Worm (Caenorhabditis elegans) whole organism, L2 larva: ENCODE results near the gene memi-3.
"Not testable (repeated sequence)": the region's sequence is repeated elsewhere in the genome, so short reads cannot be mapped to it uniquely, and the experiment has no call there.

Experiments used
- F13H6.1 ChIP-seq: sonication (generic microtip); optimal IDR thresholded peaks from 2 replicates; lab custom pipeline; 2016; ENCODE audit warnings: missing genetic modification characterization, missing compliant biosample characterization
- Y55F3AM.14 ChIP-seq: fragments of 200-800 bp; sonication (Bioruptor generic); optimal IDR thresholded peaks from 2 replicates; lab custom pipeline; 2018; ENCODE audit warnings: mild to moderate bottlenecking, missing genetic modification characterization, missing compliant biosample characterization
- alr-1 ChIP-seq: fragments of 150-350 bp; optimal IDR thresholded peaks from 2 replicates; lab custom pipeline; 2014; ENCODE audit warnings: missing biosample characterization, missing genetic modification characterization
- ama-1 ChIP-seq: fragments of 150-350 bp; optimal IDR thresholded peaks from 2 replicates; lab custom pipeline; 2018; ENCODE audit warnings: inconsistent platforms
- ceh-82 ChIP-seq: fragments of 150-350 bp; optimal IDR thresholded peaks from 2 replicates; lab custom pipeline; 2014; ENCODE audit warnings: missing biosample characterization, missing genetic modification characterization
- dmd-4 ChIP-seq: sonication (generic microtip); optimal IDR thresholded peaks from 2 replicates; lab custom pipeline; 2017; ENCODE audit warnings: missing biosample characterization, missing genetic modification characterization
- elt-1 ChIP-seq: fragments of 150-350 bp; optimal IDR thresholded peaks from 2 replicates; lab custom pipeline; 2014; ENCODE audit warnings: missing biosample characterization, missing genetic modification characterization
- elt-3 ChIP-seq: sonication (generic microtip); optimal IDR thresholded peaks from 2 replicates; lab custom pipeline; 2017; ENCODE audit warnings: missing biosample characterization, missing genetic modification characterization
- fos-1 ChIP-seq: fragments of 150-350 bp; optimal IDR thresholded peaks from 2 replicates; lab custom pipeline; 2014; ENCODE audit warnings: missing biosample characterization, missing genetic modification characterization
- gmeb-1 ChIP-seq: fragments of 150-350 bp; optimal IDR thresholded peaks from 2 replicates; lab custom pipeline; 2014; ENCODE audit warnings: missing biosample characterization, missing genetic modification characterization
- lin-11 ChIP-seq: fragments of 150-350 bp; sonication (generic microtip); optimal IDR thresholded peaks from 2 replicates; lab custom pipeline; 2014; ENCODE audit warnings: missing biosample characterization, missing genetic modification characterization, inconsistent platforms, mixed read lengths
- lin-13 ChIP-seq: fragments of 150-350 bp; optimal IDR thresholded peaks from 2 replicates; lab custom pipeline; 2014; ENCODE audit warnings: missing biosample characterization, missing genetic modification reagents, missing genetic modification characterization
- lin-39 ChIP-seq: fragments of 150-350 bp; optimal IDR thresholded peaks from 2 replicates; lab custom pipeline; 2014; ENCODE audit warnings: missing biosample characterization, missing genetic modification reagents, missing genetic modification characterization
- mbf-1 ChIP-seq: sonication (generic microtip); optimal IDR thresholded peaks from 2 replicates; lab custom pipeline; 2017; ENCODE audit warnings: missing biosample characterization, missing genetic modification characterization
- nhr-10 ChIP-seq: sonication (generic microtip); optimal IDR thresholded peaks from 2 replicates; lab custom pipeline; 2017; ENCODE audit warnings: missing biosample characterization, missing genetic modification characterization
- nhr-12 ChIP-seq: fragments of 150-350 bp; optimal IDR thresholded peaks from 2 replicates; lab custom pipeline; 2014; ENCODE audit warnings: missing biosample characterization, missing genetic modification characterization
- nhr-129 ChIP-seq: fragments of 150-350 bp; optimal IDR thresholded peaks from 2 replicates; lab custom pipeline; 2014; ENCODE audit warnings: missing biosample characterization, missing genetic modification characterization
- nhr-21 ChIP-seq: fragments of 150-350 bp; optimal IDR thresholded peaks from 2 replicates; lab custom pipeline; 2014; ENCODE audit warnings: missing biosample characterization, missing genetic modification characterization
- nhr-23 ChIP-seq: fragments of 150-350 bp; optimal IDR thresholded peaks from 2 replicates; lab custom pipeline; 2014; ENCODE audit warnings: missing biosample characterization, missing genetic modification reagents, missing genetic modification characterization
- nhr-237 ChIP-seq: fragments of 150-350 bp; optimal IDR thresholded peaks from 2 replicates; lab custom pipeline; 2014; ENCODE audit warnings: missing biosample characterization, missing genetic modification characterization
- nhr-25 ChIP-seq: fragments of 150-350 bp; sonication (generic microtip); optimal IDR thresholded peaks from 3 replicates; lab custom pipeline; 2014; ENCODE audit warnings: missing biosample characterization, missing genetic modification characterization
- nhr-6 ChIP-seq: fragments of 150-350 bp; optimal IDR thresholded peaks from 2 replicates; lab custom pipeline; 2014; ENCODE audit warnings: missing biosample characterization, missing genetic modification characterization
- sem-4 ChIP-seq: fragments of 150-350 bp; optimal IDR thresholded peaks from 2 replicates; lab custom pipeline; 2014; ENCODE audit warnings: missing biosample characterization, missing genetic modification reagents, missing genetic modification characterization
- skn-1 ChIP-seq: sonication (generic microtip); optimal IDR thresholded peaks from 2 replicates; lab custom pipeline; 2017; ENCODE audit warnings: missing biosample characterization, missing genetic modification characterization
- sma-3 ChIP-seq: sonication (generic microtip); optimal IDR thresholded peaks from 2 replicates; lab custom pipeline; 2016; ENCODE audit warnings: missing genetic modification reagents, missing genetic modification characterization, missing compliant biosample characterization
- sma-9 ChIP-seq, 2 experiments: fragments of 150-350 bp in 1 of 2; sonication (generic microtip) in 1 of 2; optimal IDR thresholded peaks; 2 replicates each; lab custom pipeline; 2014 to 2016; ENCODE audit warnings: missing genetic modification characterization in 2 of 2, mild to moderate bottlenecking in 1 of 2, missing biosample characterization in 1 of 2, missing compliant biosample characterization in 1 of 2, missing genetic modification reagents in 1 of 2, moderate library complexity in 1 of 2
- snpc-4 ChIP-seq: fragments of 150-350 bp; optimal IDR thresholded peaks from 2 replicates; lab custom pipeline; 2014; ENCODE audit warnings: missing biosample characterization, missing genetic modification characterization
- unc-55 ChIP-seq: fragments of 150-350 bp; sonication (generic microtip); optimal IDR thresholded peaks from 3 replicates; lab custom pipeline; 2014; ENCODE audit warnings: missing biosample characterization, missing genetic modification reagents, missing genetic modification characterization
- unc-62 ChIP-seq: fragments of 150-350 bp; optimal IDR thresholded peaks from 2 replicates; lab custom pipeline; 2014; ENCODE audit warnings: missing biosample characterization, missing genetic modification reagents, missing genetic modification characterization
- zag-1 ChIP-seq: fragments of 150-350 bp; optimal IDR thresholded peaks from 2 replicates; lab custom pipeline; 2014; ENCODE audit warnings: missing biosample characterization, missing genetic modification characterization
- ztf-1 ChIP-seq: fragments of 200-800 bp; sonication (Bioruptor generic); conservative IDR thresholded peaks from 2 replicates; pipeline ENCODE4 v1.3.6; 2022; ENCODE audit warnings: missing genetic modification characterization, missing compliant biosample characterization
- ztf-11 ChIP-seq: sonication (generic microtip); optimal IDR thresholded peaks from 2 replicates; lab custom pipeline; 2017; ENCODE audit warnings: missing biosample characterization, missing genetic modification characterization
- ztf-4 ChIP-seq: fragments of 150-350 bp; optimal IDR thresholded peaks from 2 replicates; lab custom pipeline; 2014; ENCODE audit warnings: missing biosample characterization, missing genetic modification characterization

Gene memi-3

ce11 chrIV:11433709-11434108, 30.6 kb upstream of the memi-3 start (continued):
- TF ChIP-seq ztf-4 (tag; lab: Kevin White, UChicago) (peak; percentile 55), gmeb-1 (tag; lab: Kevin White, UChicago) (peak; percentile 73), sma-9 (GFP tag; optimal IDR thresholded peaks at IDR 0.05; lab: Kevin White, UChicago) (peak; percentile 53), sma-9 (tag; optimal IDR thresholded peaks at IDR 0.05; lab: Kevin White, UChicago) (no peak), ceh-82 (tag; lab: Kevin White, UChicago) (no peak), sma-3 (peak; percentile 31)

DNA sequence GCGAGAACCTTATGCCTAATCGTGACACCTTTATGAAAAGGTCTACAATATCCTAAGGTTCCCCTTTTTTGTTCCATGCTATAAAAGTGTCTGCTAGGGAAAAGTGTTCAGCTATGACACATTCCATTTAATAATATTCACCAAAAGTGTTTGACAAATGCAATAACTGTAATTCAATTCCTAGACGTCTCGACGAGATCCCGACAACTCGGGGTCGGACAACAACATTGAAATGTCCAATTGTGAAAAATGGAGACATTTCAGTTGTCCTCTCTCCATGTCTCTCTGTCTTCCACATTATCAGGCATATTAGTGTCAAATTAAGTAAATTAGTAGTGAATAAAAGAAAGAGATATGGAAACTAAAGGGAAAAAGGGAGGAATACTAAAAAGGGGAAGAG, 28.3 kb upstream of the memi-3 start:
- no peak for TF ChIP-seq unc-62
- TF ChIP-seq, all 48 proteins: peak for 0

DNA sequence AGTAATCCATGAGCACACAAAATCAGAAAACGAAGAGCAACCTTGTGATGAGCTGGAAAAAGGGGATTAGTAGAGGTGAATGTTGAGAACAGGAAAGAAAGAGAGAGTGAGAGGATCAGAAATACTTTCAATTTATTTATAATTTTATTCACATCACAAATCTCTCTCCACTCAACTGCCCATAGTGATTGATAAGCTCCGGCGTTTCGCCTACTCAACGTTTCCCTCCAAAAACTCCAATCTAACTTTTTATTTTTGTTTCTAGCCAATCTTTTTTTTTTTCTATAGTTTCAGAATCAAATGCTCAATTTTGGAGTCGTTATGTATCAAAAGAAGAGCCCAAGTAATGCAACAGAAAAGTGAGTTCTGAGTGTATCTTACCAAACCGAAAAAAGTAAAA, 22.3 kb upstream of the memi-3 start, which contains the start of gene kin-4:
kin-4 (plus strand) TSS at position 301 of the 400 bp plus-strand sequence.
- TF ChIP-seq elt-1 = no peak
- TF ChIP-seq nhr-10 (tag; lab: Kevin White, UChicago) = no peak
- TF ChIP-seq elt-3 (tag; lab: Kevin White, UChicago) = no peak
- no peak for TF ChIP-seq nhr-129 (tag; lab: Kevin White, UChicago)
- no peak for TF ChIP-seq nhr-25 (tag; lab: Kevin White, UChicago)
- TF ChIP-seq gmeb-1 (tag; lab: Kevin White, UChicago) = no peak
- TF ChIP-seq ama-1 (lab: Kevin White, UChicago) = no peak
- no peak for TF ChIP-seq nhr-6 (tag; lab: Kevin White, UChicago)
- no peak for TF ChIP-seq ztf-1 (GFP tag; lab: Robert Waterston, UW)
- TF ChIP-seq zag-1 = no peak
- TF ChIP-seq, all 48 proteins: peak for 0

DNA sequence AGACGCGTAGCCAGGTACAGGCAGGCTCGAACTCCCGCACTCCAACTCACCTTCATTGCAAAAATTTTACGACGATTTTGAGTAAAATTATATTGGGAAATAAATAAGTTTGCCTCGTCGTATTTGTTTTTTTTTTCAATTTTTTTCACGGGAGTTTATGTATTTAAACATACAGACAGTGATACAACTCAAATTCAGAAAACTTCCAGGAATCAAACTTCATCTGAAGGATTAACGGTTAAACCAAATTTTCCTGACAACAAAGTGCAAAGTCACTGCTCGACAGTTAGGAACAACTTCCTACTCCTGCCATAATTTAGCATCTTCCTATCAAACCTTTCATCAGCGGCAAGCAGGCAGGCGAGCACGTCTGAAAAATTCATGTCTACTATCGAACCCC, 21.7 kb upstream of the memi-3 start, which contains the start of gene F22B3.8:
F22B3.8 (minus strand) TSS at position 101 of the 400 bp plus-strand sequence.
- TF ChIP-seq gmeb-1 (tag; lab: Kevin White, UChicago) (no peak), snpc-4 (tag; lab: Kevin White, UChicago) (no peak), skn-1 (tag; lab: Kevin White, UChicago) (no peak), lin-11 (no peak), alr-1 (tag; lab: Kevin White, UChicago) (no peak), dmd-4 (tag; lab: Kevin White, UChicago) (no peak), ztf-11 (tag; lab: Kevin White, UChicago) (no peak), nhr-23 (tag; lab: Kevin White, UChicago) (no peak), fos-1 (tag; lab: Kevin White, UChicago) (no peak), elt-3 (tag; lab: Kevin White, UChicago) (no peak), nhr-12 (tag; lab: Kevin White, UChicago) (no peak), sem-4 (tag; lab: Kevin White, UChicago) (no peak), zag-1 (no peak), sma-9 (GFP tag; optimal IDR thresholded peaks at IDR 0.05; lab: Kevin White, UChicago) (no peak), sma-9 (tag; optimal IDR thresholded peaks at IDR 0.05; lab: Kevin White, UChicago) (no peak), elt-1 (no peak), lin-13 (no peak), nhr-6 (tag; lab: Kevin White, UChicago) (no peak), nhr-21 (no peak), lin-39 (tag; lab: Kevin White, UChicago) (no peak), mbf-1 (tag; lab: Kevin White, UChicago) (no peak)

DNA sequence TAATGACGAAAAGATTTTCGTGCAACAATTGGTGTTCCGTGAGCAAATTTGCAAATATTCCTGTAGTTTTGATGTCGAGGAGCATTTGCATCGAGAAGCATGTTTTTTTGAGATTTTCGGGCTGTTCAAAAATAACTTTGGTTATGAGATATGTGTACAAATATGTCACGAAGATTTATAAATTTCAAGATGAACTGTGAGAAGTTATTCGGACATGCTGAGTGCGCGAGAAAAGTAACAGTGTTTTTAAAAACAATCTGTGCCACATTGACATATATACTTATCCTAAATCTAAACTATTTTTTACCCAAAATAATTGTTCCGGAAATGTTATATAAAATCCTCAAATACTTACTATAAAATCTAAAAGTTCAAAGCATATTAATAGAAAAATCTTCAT, 18.6 kb upstream of the memi-3 start, which contains the start of gene F22B3.7:
F22B3.7 (minus strand) TSS at position 101 of the 400 bp plus-strand sequence.
- TF ChIP-seq unc-55 (GFP tag; lab: Kevin White, UChicago) = no peak
- TF ChIP-seq F13H6.1 = no peak
- no peak for TF ChIP-seq elt-1
- no peak for TF ChIP-seq unc-62
- TF ChIP-seq ztf-11 (tag; lab: Kevin White, UChicago) = no peak
- no peak for TF ChIP-seq Y55F3AM.14 (GFP tag; lab: Kevin White, UChicago)
- TF ChIP-seq, all 48 proteins: peak for 0

DNA sequence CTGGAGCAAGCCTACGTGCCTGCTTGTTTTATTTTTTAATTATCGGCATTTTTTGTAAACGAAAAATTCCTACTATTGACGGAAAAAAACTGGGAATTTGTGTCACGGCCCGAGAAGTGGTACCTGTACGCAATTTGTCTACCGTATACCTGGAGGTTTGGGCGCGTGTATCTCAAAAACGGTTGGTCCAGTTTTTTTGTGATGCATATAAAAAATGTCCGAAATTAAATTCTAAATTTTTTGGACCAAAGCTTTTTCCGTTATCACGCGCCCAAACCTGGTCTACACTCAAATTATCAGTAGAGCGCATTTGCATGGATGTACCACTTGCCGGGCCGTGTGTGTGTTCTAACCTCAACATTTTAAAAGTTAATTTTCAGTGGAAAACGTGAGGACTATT, 13.6 kb upstream of the memi-3 start, which contains the start of gene F22B3.5:
F22B3.5 (minus strand) TSS at position 101 of the 400 bp plus-strand sequence.
- not testable (repeated sequence) for TF ChIP-seq alr-1 (tag; lab: Kevin White, UChicago); nhr-237; elt-3 (tag; lab: Kevin White, UChicago)
- TF ChIP-seq, all 48 proteins: peak for 0; not testable (repeated sequence) for 48
